Worm (Caenorhabditis elegans) whole organism, late embryonic: ENCODE data around the gene tsct-1.

Source experiments
- ceh-19 ChIP-seq: fragments of 200-800 bp; sonication (Bioruptor generic); optimal IDR thresholded peaks from 2 replicates; lab custom pipeline; 2018; ENCODE audit warnings: mild to moderate bottlenecking, missing genetic modification characterization, missing compliant biosample characterization
- hlh-8 ChIP-seq: sonication (generic microtip); optimal IDR thresholded peaks from 2 replicates; lab custom pipeline; 2016; ENCODE audit warnings: missing genotype, missing genetic modification characterization, missing compliant biosample characterization
- pros-1 ChIP-seq: fragments of 150-350 bp; optimal IDR thresholded peaks from 2 replicates; lab custom pipeline; 2014; ENCODE audit warnings: missing biosample characterization, missing genetic modification reagents, missing genetic modification characterization
- sox-4 ChIP-seq: sonication (generic microtip); optimal IDR thresholded peaks from 2 replicates; lab custom pipeline; 2017; ENCODE audit warnings: mild to moderate bottlenecking, missing genetic modification characterization, inconsistent platforms, missing compliant biosample characterization
- tbx-2 ChIP-seq: sonication (generic microtip); optimal IDR thresholded peaks from 2 replicates; lab custom pipeline; 2016; ENCODE audit warnings: missing genetic modification characterization, missing compliant biosample characterization
- unc-55 ChIP-seq: sonication (generic microtip); optimal IDR thresholded peaks from 2 replicates; lab custom pipeline; 2017; ENCODE audit warnings: missing biosample characterization, missing genetic modification reagents, missing genetic modification characterization

- no peak for TF ChIP-seq pros-1 (tag; lab: Kevin White, UChicago)
- no peak for TF ChIP-seq tbx-2 (tag; lab: Kevin White, UChicago)
- no peak for TF ChIP-seq hlh-8 (tag; lab: Kevin White, UChicago)
- TF ChIP-seq ceh-19 (GFP tag; lab: Kevin White, UChicago) = no peak
- TF ChIP-seq sox-4 (tag; lab: Kevin White, UChicago) = no peak
- TF ChIP-seq unc-55 (GFP tag; lab: Kevin White, UChicago) = no peak
Observed at ce11 chrX:12404729-12405128, 29.2 kb upstream of the tsct-1 start.
